Fruit fly (Drosophila melanogaster): ENCODE data around the gene TfIIA-L.

Gene TfIIA-L

DNA sequence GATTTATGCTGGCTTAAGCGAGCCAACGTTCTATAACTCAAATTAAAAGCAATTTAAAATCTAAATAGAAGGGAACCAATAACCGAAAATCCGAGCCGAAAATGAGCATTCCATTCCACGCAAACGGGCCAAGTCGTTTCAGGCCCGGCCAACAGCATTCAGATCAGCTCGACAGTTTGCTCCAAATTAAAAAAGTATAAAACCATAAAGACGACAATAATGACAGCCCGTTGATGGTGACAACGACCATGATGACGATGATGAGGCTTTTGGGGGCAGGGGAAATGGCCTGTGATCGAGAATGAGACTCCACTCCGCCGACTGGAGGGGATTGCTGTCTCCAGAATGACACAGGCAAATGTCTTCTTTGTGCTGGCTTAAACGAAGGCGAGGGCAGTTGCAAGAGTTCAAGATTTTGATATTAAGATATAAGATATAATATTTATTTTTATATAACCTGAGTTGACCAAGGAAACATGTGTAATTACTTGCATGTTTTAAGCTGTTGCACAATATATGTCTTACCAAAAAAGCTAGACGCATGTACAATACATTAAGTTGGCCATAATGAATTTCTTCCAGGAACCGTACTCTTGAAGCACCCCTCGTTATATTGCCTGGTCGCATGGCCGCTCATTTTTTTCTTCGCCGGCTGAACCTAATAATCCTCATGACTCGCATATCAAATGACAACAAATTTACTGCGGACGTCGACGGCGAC lies 46.1 kb upstream of the TfIIA-L start (continued):
- TF ChIP-seq CG17829 (tag; optimal IDR thresholded peaks at IDR 0.05), result peak; percentile 34
- no peak for TF ChIP-seq otp (GFP tag; IDR thresholded peaks at IDR 0.05)
- no peak for TF ChIP-seq CG30020 (tag; optimal IDR thresholded peaks at IDR 0.05)
- TF ChIP-seq PHDP (tag; optimal IDR thresholded peaks at IDR 0.05), result no peak
- TF ChIP-seq CG10366 (GFP tag; IDR thresholded peaks at IDR 0.05), result no peak
- TF ChIP-seq disco-r (GFP tag; optimal IDR thresholded peaks at IDR 0.05), result no peak
- TF ChIP-seq Ets97D (GFP tag; optimal IDR thresholded peaks at IDR 0.05), result no peak
- TF ChIP-seq dysf (GFP tag; IDR thresholded peaks at IDR 0.05), result no peak
- no peak for TF ChIP-seq Hmr (GFP tag; optimal IDR thresholded peaks at IDR 0.05)
- TF ChIP-seq Sry-β (GFP tag; optimal IDR thresholded peaks at IDR 0.05), result no peak
- no peak for TF ChIP-seq Dip3 (GFP tag; optimal IDR thresholded peaks at IDR 0.05)
- no peak for TF ChIP-seq CG17912 (GFP tag; optimal IDR thresholded peaks at IDR 0.05)
- peak; percentile 62 for TF ChIP-seq CG10979 (tag; optimal IDR thresholded peaks at IDR 0.05)
- no peak for TF ChIP-seq Oaz (GFP tag; IDR thresholded peaks at IDR 0.05)
- no peak for TF ChIP-seq tio (GFP tag; optimal IDR thresholded peaks at IDR 0.05)
- TF ChIP-seq nom (GFP tag; optimal IDR thresholded peaks at IDR 0.05), result no peak
- peak; percentile 58 for TF ChIP-seq ara (GFP tag; IDR thresholded peaks at IDR 0.05)
- no peak for TF ChIP-seq CG18619 (GFP tag; optimal IDR thresholded peaks at IDR 0.05)
- no peak for TF ChIP-seq kni (GFP tag; optimal IDR thresholded peaks at IDR 0.05)
- TF ChIP-seq Max (GFP tag; optimal IDR thresholded peaks at IDR 0.05), result no peak
- TF ChIP-seq Dbx (GFP tag; IDR thresholded peaks at IDR 0.05), result no peak
- no peak for TF ChIP-seq zf30C (GFP tag; optimal IDR thresholded peaks at IDR 0.05)
- no peak for TF ChIP-seq Mes4 (GFP tag; optimal IDR thresholded peaks at IDR 0.05)
- peak; percentile 53 for TF ChIP-seq CG15696 (tag; optimal IDR thresholded peaks at IDR 0.05)
- no peak for TF ChIP-seq ro (GFP tag; IDR thresholded peaks at IDR 0.05)
- no peak for TF ChIP-seq YL-1 (GFP tag; optimal IDR thresholded peaks at IDR 0.05)
- no peak for TF ChIP-seq CG10147 (GFP tag; optimal IDR thresholded peaks at IDR 0.05)
- no peak for TF ChIP-seq CG14441 (GFP tag; IDR thresholded peaks at IDR 0.05)
- TF ChIP-seq CG4328 (GFP tag; optimal IDR thresholded peaks at IDR 0.05), result no peak
- TF ChIP-seq CG6272 (GFP tag; IDR thresholded peaks at IDR 0.05), result no peak
- peak; percentile 14 for TF ChIP-seq CG12391 (tag; optimal IDR thresholded peaks at IDR 0.05)
- no peak for TF ChIP-seq h (optimal IDR thresholded peaks at IDR 0.05)
- peak; percentile 35 for TF ChIP-seq CG9727 (GFP tag; optimal IDR thresholded peaks at IDR 0.05)
- peak; percentile 41; the same call in 1 of the 3 replicates for TF ChIP-seq H15 (GFP tag; IDR thresholded peaks at IDR 0.05)
- no peak for TF ChIP-seq twi (tag; optimal IDR thresholded peaks at IDR 0.05)
- TF ChIP-seq Mad (GFP tag; optimal IDR thresholded peaks at IDR 0.05), result no peak
- TF ChIP-seq phol (tag; optimal IDR thresholded peaks at IDR 0.05), result peak; percentile 55
- peak; percentile 30; the same call in 1 of the 2 replicates for TF ChIP-seq slbo (GFP tag; IDR thresholded peaks at IDR 0.05)
- no peak for TF ChIP-seq CG7556 (GFP tag; optimal IDR thresholded peaks at IDR 0.05)
- no peak for TF ChIP-seq mam (GFP tag; optimal IDR thresholded peaks at IDR 0.05)
- TF ChIP-seq Blimp-1 (GFP tag; optimal IDR thresholded peaks at IDR 0.05), result peak; percentile 43
- no peak for TF ChIP-seq CG1603 (tag; optimal IDR thresholded peaks at IDR 0.05)
- no peak for TF ChIP-seq CG3838 (GFP tag; optimal IDR thresholded peaks at IDR 0.05)
- no peak for TF ChIP-seq Awh (GFP tag; IDR thresholded peaks at IDR 0.05)
- TF ChIP-seq CG17385 (GFP tag; optimal IDR thresholded peaks at IDR 0.05), result no peak
- no peak for TF ChIP-seq amos (GFP tag; IDR thresholded peaks at IDR 0.05; ENCODE audit: partially characterized antibody)
- TF ChIP-seq TFAM (GFP tag; optimal IDR thresholded peaks at IDR 0.05), result no peak
- TF ChIP-seq CG43689 (GFP tag; IDR thresholded peaks at IDR 0.05), result no peak
- no peak for TF ChIP-seq CG2120 (GFP tag; optimal IDR thresholded peaks at IDR 0.05)
- peak; percentile 45; the same call in 1 of the 2 replicates for TF ChIP-seq Xrp1 (GFP tag; IDR thresholded peaks at IDR 0.05)
- no peak for TF ChIP-seq Hand (GFP tag; optimal IDR thresholded peaks at IDR 0.05)

Data from whole organism, embryonic.